Worm (Caenorhabditis elegans) whole organism, L4 larva: ENCODE measurements around the gene F22F1.2.
A peak's percentile ranks its signal among the peaks of the same experiment; 100 is the strongest.
"Not testable (repeated sequence)": the region's sequence is repeated elsewhere in the genome, so short reads cannot be mapped to it uniquely, and the experiment has no call there.

Experiments
- D1046.2 ChIP-seq: fragments of 200-800 bp; sonication (Bioruptor generic); IDR thresholded peaks from 2 replicates; pipeline ENCODE4 v1.3.6; 2022; ENCODE audit warnings: missing genetic modification characterization, missing compliant biosample characterization
- F26F4.8 ChIP-seq: fragments of 200-800 bp; sonication (Bioruptor generic); conservative IDR thresholded peaks from 2 replicates; pipeline ENCODE4 v1.3.6; 2022; ENCODE audit warnings: missing genetic modification characterization, missing compliant biosample characterization
- F49E8.2 ChIP-seq: sonication (generic microtip); optimal IDR thresholded peaks from 2 replicates; lab custom pipeline; 2016; ENCODE audit warnings: missing compliant biosample characterization, mild to moderate bottlenecking, missing genetic modification characterization, borderline replicate concordance
- T20F7.1 ChIP-seq: fragments of 200-800 bp; sonication (Bioruptor generic); optimal IDR thresholded peaks from 2 replicates; lab custom pipeline; 2018; ENCODE audit warnings: mild to moderate bottlenecking, missing genetic modification characterization, missing compliant biosample characterization
- Y105C5A.15 ChIP-seq: fragments of 200-800 bp; sonication (Bioruptor generic); IDR thresholded peaks from 2 replicates; pipeline ENCODE4 v1.3.6; 2022; ENCODE audit warnings: missing genetic modification characterization, missing compliant biosample characterization
- ZK337.2 ChIP-seq: fragments of 200-800 bp; sonication (Bioruptor generic); IDR thresholded peaks from 2 replicates; pipeline ENCODE4 v1.3.6; 2022; ENCODE audit warnings: missing genetic modification reagents, missing genetic modification characterization, missing compliant biosample characterization
- aha-1 ChIP-seq: fragments of 150-350 bp; peaks from one replicate; lab custom pipeline; 2014; ENCODE audit warnings: missing biosample characterization, missing genetic modification characterization
- ceh-82 ChIP-seq: sonication (generic microtip); optimal IDR thresholded peaks from 2 replicates; lab custom pipeline; 2017; ENCODE audit warnings: missing biosample characterization, missing genetic modification characterization
- daf-12 ChIP-seq: fragments of 150-350 bp; optimal IDR thresholded peaks from 2 replicates; lab custom pipeline; 2014; ENCODE audit warnings: missing biosample characterization, missing genetic modification reagents, missing genetic modification characterization
- daf-16 ChIP-seq, 3 experiments: sonication (generic microtip); optimal IDR thresholded peaks; 2 replicates each; lab custom pipeline; 2016 to 2017; ENCODE audit warnings: missing genetic modification characterization in 3 of 3, missing genetic modification reagents in 3 of 3, mild to moderate bottlenecking in 2 of 3, missing compliant biosample characterization in 2 of 3, missing biosample characterization in 1 of 3, moderate library complexity in 1 of 3
- dmd-6 ChIP-seq: fragments of 200-800 bp; sonication (Bioruptor generic); IDR thresholded peaks from 2 replicates; pipeline ENCODE4 v1.3.6; 2022; ENCODE audit warnings: missing genetic modification reagents, missing genetic modification characterization, missing compliant biosample characterization
- dmd-8 ChIP-seq: fragments of 200-800 bp; sonication (Bioruptor generic); IDR thresholded peaks from 2 replicates; pipeline ENCODE4 v1.3.6; 2022; ENCODE audit warnings: missing genetic modification characterization, missing compliant biosample characterization
- dmd-9 ChIP-seq: fragments of 200-800 bp; sonication (Bioruptor generic); IDR thresholded peaks from 2 replicates; pipeline ENCODE4 v1.3.6; 2022; ENCODE audit warnings: missing genetic modification reagents, missing genetic modification characterization, missing compliant biosample characterization
- dve-1 ChIP-seq: sonication (generic microtip); optimal IDR thresholded peaks from 2 replicates; lab custom pipeline; 2017; ENCODE audit warnings: antibody characterized with exemption, mild to moderate bottlenecking, missing genetic modification characterization, missing compliant biosample characterization; ENCODE audit not compliant: insufficient read depth
- egl-43 ChIP-seq: fragments of 200-800 bp; sonication (Bioruptor generic); IDR thresholded peaks from 2 replicates; pipeline ENCODE4 v1.3.6; 2022; ENCODE audit warnings: missing genetic modification reagents, missing genetic modification characterization, missing compliant biosample characterization
- hlh-11 ChIP-seq: fragments of 200-800 bp; sonication (Bioruptor generic); optimal IDR thresholded peaks from 2 replicates; lab custom pipeline; 2018; ENCODE audit warnings: mild to moderate bottlenecking, missing genetic modification characterization, missing compliant biosample characterization
- hlh-30 ChIP-seq: sonication (generic microtip); optimal IDR thresholded peaks from 2 replicates; lab custom pipeline; 2017; ENCODE audit warnings: antibody characterized with exemption, mild to moderate bottlenecking, missing genetic modification characterization, missing compliant biosample characterization; ENCODE audit not compliant: insufficient read depth
- lim-7 ChIP-seq: fragments of 200-800 bp; sonication (Bioruptor generic); IDR thresholded peaks from 2 replicates; pipeline ENCODE4 v1.3.6; 2022; ENCODE audit warnings: missing genetic modification characterization, missing compliant biosample characterization
- madf-5 ChIP-seq, 2 experiments: fragments of 200-800 bp; sonication (Bioruptor generic); IDR thresholded peaks; 2 replicates each; pipeline ENCODE4 v1.3.6; 2022; ENCODE audit warnings: missing compliant biosample characterization in 2 of 2, missing genetic modification characterization in 2 of 2
- mdl-1 ChIP-seq, 2 experiments: fragments of 150-350 bp in 1 of 2; sonication (generic microtip) in 1 of 2; optimal IDR thresholded peaks; 2 replicates each; lab custom pipeline; 2014 to 2017; ENCODE audit warnings: missing biosample characterization in 2 of 2, missing genetic modification characterization in 2 of 2
- mdt-29 ChIP-seq: fragments of 200-800 bp; sonication (Bioruptor generic); IDR thresholded peaks from 2 replicates; pipeline ENCODE4 v1.3.6; 2022; ENCODE audit warnings: missing genetic modification reagents, missing genetic modification characterization, missing compliant biosample characterization
- mxl-2 ChIP-seq: fragments of 200-800 bp; sonication (Bioruptor generic); conservative IDR thresholded peaks from 2 replicates; pipeline ENCODE4 v1.3.6; 2022; ENCODE audit warnings: missing genetic modification reagents, missing genetic modification characterization, missing compliant biosample characterization
- mxl-3 ChIP-seq: fragments of 200-800 bp; sonication (Bioruptor generic); optimal IDR thresholded peaks from 2 replicates; lab custom pipeline; 2018; ENCODE audit warnings: mild to moderate bottlenecking, missing genetic modification characterization, missing compliant biosample characterization
- nhr-237 ChIP-seq: sonication (generic microtip); optimal IDR thresholded peaks from 2 replicates; lab custom pipeline; 2017; ENCODE audit warnings: missing biosample characterization, missing genetic modification characterization
- nhr-28 ChIP-seq: fragments of 150-350 bp; optimal IDR thresholded peaks from 2 replicates; lab custom pipeline; 2014; ENCODE audit warnings: missing biosample characterization, missing genetic modification characterization
- nhr-42 ChIP-seq: fragments of 200-800 bp; sonication (Bioruptor generic); IDR thresholded peaks from 2 replicates; pipeline ENCODE4 v1.3.6; 2022; ENCODE audit warnings: missing genetic modification characterization, missing compliant biosample characterization
- pha-4 ChIP-seq, 2 experiments: fragments of 150-350 bp in 1 of 2; fragments of 200-800 bp in 1 of 2; sonication (Bioruptor generic) in 1 of 2; IDR thresholded peaks in 1 of 2; optimal IDR thresholded peaks in 1 of 2; 2 replicates each; pipeline versions ENCODE4 v1.3.6 to Lab custom; 2014 to 2022; ENCODE audit warnings: missing genetic modification characterization in 2 of 2, missing genetic modification reagents in 2 of 2, missing biosample characterization in 1 of 2, missing compliant biosample characterization in 1 of 2
- php-3 ChIP-seq: fragments of 200-800 bp; sonication (Bioruptor generic); IDR thresholded peaks from 2 replicates; pipeline ENCODE4 v1.3.6; 2022; ENCODE audit warnings: missing genetic modification reagents, missing genetic modification characterization, missing compliant biosample characterization
- pqm-1 ChIP-seq: sonication (generic microtip); optimal IDR thresholded peaks from 2 replicates; lab custom pipeline; 2017; ENCODE audit warnings: missing biosample characterization, missing genetic modification characterization
- saeg-2 ChIP-seq: fragments of 200-800 bp; sonication (Bioruptor generic); IDR thresholded peaks from 2 replicates; pipeline ENCODE4 v1.3.6; 2022; ENCODE audit warnings: missing genetic modification reagents, missing genetic modification characterization, missing compliant biosample characterization
- set-16 ChIP-seq: fragments of 200-800 bp; sonication (Bioruptor generic); IDR thresholded peaks from 2 replicates; pipeline ENCODE4 v1.3.6; 2022; ENCODE audit warnings: missing genetic modification reagents, missing genetic modification characterization, missing compliant biosample characterization
- skn-1 ChIP-seq: fragments of 150-350 bp; optimal IDR thresholded peaks from 2 replicates; lab custom pipeline; 2014; ENCODE audit warnings: missing biosample characterization, missing genetic modification characterization
- unc-130 ChIP-seq: sonication (generic microtip); optimal IDR thresholded peaks from 2 replicates; lab custom pipeline; 2016; ENCODE audit warnings: missing genetic modification reagents, missing genetic modification characterization, missing compliant biosample characterization
- unc-62 ChIP-seq, 3 experiments: fragments of 150-350 bp in 1 of 3; sonication (generic microtip); optimal IDR thresholded peaks in 2 of 3; peaks in 1 of 3; 1 replicate in 1 of 3; 2 replicates in 2 of 3; lab custom pipeline; 2014 to 2017; ENCODE audit warnings: missing biosample characterization in 3 of 3, missing genetic modification characterization in 3 of 3, missing genetic modification reagents in 3 of 3, missing genotype in 1 of 3
- zfp-3 ChIP-seq: fragments of 200-800 bp; sonication (Bioruptor generic); conservative IDR thresholded peaks from 2 replicates; pipeline ENCODE4 v1.3.6; 2022; ENCODE audit warnings: missing genetic modification reagents, missing genetic modification characterization, missing compliant biosample characterization
- zip-2 ChIP-seq: fragments of 150-350 bp; optimal IDR thresholded peaks from 2 replicates; lab custom pipeline; 2014; ENCODE audit warnings: missing biosample characterization, missing genetic modification characterization
- ztf-11 ChIP-seq: fragments of 150-350 bp; optimal IDR thresholded peaks from 2 replicates; lab custom pipeline; 2014; ENCODE audit warnings: missing biosample characterization, missing genetic modification characterization

Gene F22F1.2

DNA sequence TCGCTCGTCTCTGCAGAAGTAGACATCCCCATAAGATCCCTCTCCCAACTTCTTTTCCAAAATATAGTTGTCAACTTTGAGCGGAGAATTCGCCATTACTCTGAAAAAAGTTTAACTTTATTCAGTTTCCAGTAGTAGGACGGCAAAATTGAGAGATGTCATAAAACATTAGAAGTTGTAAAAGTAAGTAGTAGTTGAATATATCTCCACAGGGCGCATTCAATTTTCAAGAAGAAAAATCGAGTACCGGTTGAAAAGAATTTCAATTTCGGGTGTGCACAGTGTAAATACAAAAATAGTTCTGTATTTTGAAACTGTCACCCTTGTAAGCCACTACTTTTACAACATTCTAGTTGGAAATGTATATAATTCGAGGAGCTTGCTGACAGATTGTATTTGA is at the start of gene F22F1.2:
TSS of gene F22F1.2 (minus strand) at position 101 of the 400 bp plus-strand sequence.
- no peak for TF ChIP-seq unc-62 (GFP tag; optimal IDR thresholded peaks at IDR 0.05 in 1 of 2; lab: Kevin White, UChicago)
- no peak for TF ChIP-seq unc-62 (tag; optimal IDR thresholded peaks at IDR 0.05; lab: Kevin White, UChicago)
- no peak for TF ChIP-seq Y105C5A.15 (GFP tag; lab: Robert Waterston, UW)
- no peak for TF ChIP-seq T20F7.1 (GFP tag; lab: Kevin White, UChicago)
- no peak for TF ChIP-seq php-3 (GFP tag; lab: Robert Waterston, UW)
- TF ChIP-seq zip-2, result no peak
- TF ChIP-seq saeg-2 (GFP tag; lab: Robert Waterston, UW), result no peak
- no peak for TF ChIP-seq daf-12 (tag; lab: Kevin White, UChicago)
- TF ChIP-seq, all 104 proteins: peak for 0

ce11 chrX:8200206-8200605 is 49.7 kb upstream of the F22F1.2 start:
- TF ChIP-seq mxl-2 (no peak), nhr-237 (tag; lab: Kevin White, UChicago) (no peak), F49E8.2 (no peak), nhr-28 (tag; lab: Kevin White, UChicago) (peak; percentile 23), dve-1 (peak; percentile 2), lim-7 (GFP tag; lab: Robert Waterston, UW) (no peak), hlh-30 (tag; lab: Kevin White, UChicago) (no peak), ztf-11 (no peak), unc-62 (GFP tag; optimal IDR thresholded peaks at IDR 0.05 in 1 of 2; lab: Kevin White, UChicago) (peak in 1 of 2 experiments; percentile 17), unc-62 (tag; optimal IDR thresholded peaks at IDR 0.05; lab: Kevin White, UChicago) (no peak), ZK337.2 (GFP tag; lab: Robert Waterston, UW) (no peak), skn-1 (tag; lab: Kevin White, UChicago) (no peak), nhr-42 (GFP tag; lab: Robert Waterston, UW) (no peak), mdt-29 (GFP tag; lab: Robert Waterston, UW) (no peak)

ce11 chrX:8193213-8193612 is 42.7 kb upstream of the F22F1.2 start:
- TF ChIP-seq dve-1 (peak; percentile 30), hlh-30 (tag; lab: Kevin White, UChicago) (peak; percentile 70), hlh-11 (tag; lab: Kevin White, UChicago) (peak; percentile 54), ztf-11 (no peak), mxl-3 (GFP tag; lab: Kevin White, UChicago) (peak; percentile 46), daf-16 (GFP tag; optimal IDR thresholded peaks at IDR 0.05; lab: Kevin White, UChicago) (no peak), daf-16 (tag; optimal IDR thresholded peaks at IDR 0.05; lab: Kevin White, UChicago) (peak; percentile 60), dmd-6 (peak; percentile 73), Y105C5A.15 (GFP tag; lab: Robert Waterston, UW) (no peak), nhr-237 (tag; lab: Kevin White, UChicago) (no peak), pqm-1 (tag; lab: Kevin White, UChicago) (peak; percentile 10), unc-130 (no peak), nhr-28 (tag; lab: Kevin White, UChicago) (peak; percentile 51), mdl-1 (tag; optimal IDR thresholded peaks at IDR 0.05; lab: Kevin White, UChicago) (peak in 1 of 2 experiments; percentile 20), set-16 (no peak)

ce11 chrX:8185037-8185436 is 34.5 kb upstream of the F22F1.2 start, which contains the start of gene C17H11.5:
C17H11.5 (minus strand) TSS chrX:8185137.
- TF ChIP-seq ceh-82 (no peak), aha-1 (tag; lab: Kevin White, UChicago) (peak; percentile 76)

DNA sequence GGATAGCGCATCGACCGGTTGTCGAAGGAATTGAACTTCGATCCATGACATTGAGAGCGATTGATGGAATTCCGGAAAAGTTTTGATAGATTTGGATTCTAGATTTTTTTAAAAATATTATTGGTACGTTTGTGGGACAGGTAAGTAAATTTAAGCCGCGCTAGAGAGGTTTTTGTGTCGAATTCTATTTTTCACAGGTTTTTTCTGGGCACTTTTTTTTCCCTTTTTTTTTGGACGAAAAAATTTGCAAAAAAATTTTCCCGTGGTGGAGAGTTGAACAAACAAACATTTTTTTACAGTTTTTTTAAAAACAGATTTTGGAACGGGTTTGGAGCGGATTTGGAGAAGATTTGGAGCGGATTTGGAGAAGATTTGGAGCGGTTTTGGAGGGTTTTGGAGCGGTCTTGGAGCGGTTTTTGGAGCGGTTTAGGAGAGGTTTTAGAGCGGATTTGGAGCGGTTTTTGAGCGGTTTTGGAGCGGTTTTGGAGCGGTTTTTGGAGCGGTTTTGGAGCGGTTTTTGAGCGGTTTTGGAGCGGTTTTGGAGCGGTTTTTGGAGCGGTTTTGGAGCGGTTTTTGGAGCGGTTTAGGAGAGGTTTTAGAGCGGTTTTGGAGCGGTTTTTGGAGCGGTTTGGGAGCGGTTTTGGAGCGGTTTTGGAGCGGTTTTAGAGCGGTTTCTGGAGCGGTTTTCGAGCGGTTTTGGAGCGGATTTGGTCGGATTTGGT is 31.2 kb upstream of the F22F1.2 start, which contains the start of gene C17H11.4:
TSS of gene C17H11.4 (minus strand) at position 51 of the 722 bp plus-strand sequence.
- TF ChIP-seq Y105C5A.15 (GFP tag; lab: Robert Waterston, UW) (peak; percentile 72; the same call in 1 of the 2 replicates), lim-7 (GFP tag; lab: Robert Waterston, UW) (0 out of 2 replicates have a peak, but pooled peaks have one; percentile 11), pha-4 (GFP tag; IDR thresholded peaks at IDR 0.05; lab: Robert Waterston, UW) (peak; percentile 40; the same call in 1 of the 2 replicates), dmd-9 (0 out of 2 replicates have a peak, but pooled peaks have one; percentile 53), D1046.2 (GFP tag; lab: Robert Waterston, UW) (0 out of 2 replicates have a peak, but pooled peaks have one; percentile 55), dmd-8 (GFP tag; lab: Robert Waterston, UW) (peak; percentile 62; the same call in 1 of the 2 replicates), madf-5 (GFP tag; IDR thresholded peaks at IDR 0.05; lab: Robert Waterston, UW) (0 out of 4 replicates have a peak, but pooled peaks of 1 of the 2 experiments have one; percentile 16), set-16 (peak; percentile 96), F26F4.8 (0 out of 2 replicates have a peak, but pooled peaks have one; percentile 15), egl-43 (GFP tag; lab: Robert Waterston, UW) (peak; percentile 79), zfp-3 (GFP tag; lab: Robert Waterston, UW) (0 out of 2 replicates have a peak, but pooled peaks have one; percentile 24), saeg-2 (GFP tag; lab: Robert Waterston, UW) (0 out of 2 replicates have a peak, but pooled peaks have one; percentile 17)
- not testable (repeated sequence) for TF ChIP-seq pha-4 (tag; optimal IDR thresholded peaks at IDR 0.05; lab: Kevin White, UChicago)
- TF ChIP-seq, all 104 proteins: peak for 12; not testable (repeated sequence) for 92
